Fruit fly (Drosophila melanogaster): ENCODE data around the gene CG10413.

The CG10413 gene

DNA sequence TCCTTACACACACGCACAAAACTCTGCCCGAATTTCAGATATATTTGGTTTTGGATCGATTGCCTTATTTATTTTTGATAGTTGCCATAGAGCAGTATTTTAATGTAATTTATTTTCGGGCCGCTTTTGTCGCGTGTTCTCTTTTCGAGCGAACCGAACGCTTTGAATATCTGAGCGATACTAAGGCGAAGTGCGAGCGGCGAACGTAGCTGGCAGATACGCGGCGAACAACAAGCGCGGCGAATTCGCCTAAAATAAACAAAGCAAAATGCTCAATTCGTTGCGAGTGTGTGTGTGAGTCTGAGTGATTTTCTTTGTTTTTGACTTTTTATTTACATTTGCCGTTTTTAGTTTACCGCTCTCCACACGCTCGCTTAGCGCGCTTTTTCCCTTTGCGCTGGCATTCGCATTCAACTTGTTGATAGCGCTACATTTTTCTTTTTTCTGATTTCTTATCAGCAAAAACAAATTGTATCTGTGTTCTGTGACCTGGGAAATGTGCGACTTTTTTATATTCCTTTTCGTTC lies 42.0 kb downstream of the CG10413 start:
- no peak for TF ChIP-seq CG8478 (optimal IDR thresholded peaks at IDR 0.05)
- TF ChIP-seq pan (optimal IDR thresholded peaks at IDR 0.05), result no peak
- no peak for TF ChIP-seq usp (GFP tag; optimal IDR thresholded peaks at IDR 0.05)

DNA sequence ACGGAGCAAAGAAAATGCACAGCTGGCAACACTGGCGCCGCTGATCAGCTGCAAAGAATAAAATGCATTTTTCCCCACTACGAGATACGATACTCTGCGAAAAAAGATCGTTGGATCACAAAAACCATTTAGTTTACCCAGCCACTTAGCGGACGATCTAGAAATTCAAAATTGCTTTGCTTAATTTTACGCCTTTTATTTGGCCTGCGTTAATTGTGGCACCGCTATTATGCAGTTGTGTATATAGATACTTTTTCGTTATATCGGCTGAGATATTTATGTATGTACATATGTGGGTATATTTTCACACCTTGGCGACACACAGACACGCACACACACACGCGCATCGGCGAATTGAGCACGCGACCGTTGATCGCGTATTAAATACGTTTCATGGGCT lies 42.5 kb downstream of the CG10413 start:
- TF ChIP-seq EcR (GFP tag; optimal IDR thresholded peaks at IDR 0.05) (peak in 1 of 2 experiments; percentile 9), psq (optimal IDR thresholded peaks at IDR 0.05) (no peak), CG8478 (optimal IDR thresholded peaks at IDR 0.05) (no peak), Dll (optimal IDR thresholded peaks at IDR 0.05) (no peak), usp (GFP tag; optimal IDR thresholded peaks at IDR 0.05) (no peak)

DNA sequence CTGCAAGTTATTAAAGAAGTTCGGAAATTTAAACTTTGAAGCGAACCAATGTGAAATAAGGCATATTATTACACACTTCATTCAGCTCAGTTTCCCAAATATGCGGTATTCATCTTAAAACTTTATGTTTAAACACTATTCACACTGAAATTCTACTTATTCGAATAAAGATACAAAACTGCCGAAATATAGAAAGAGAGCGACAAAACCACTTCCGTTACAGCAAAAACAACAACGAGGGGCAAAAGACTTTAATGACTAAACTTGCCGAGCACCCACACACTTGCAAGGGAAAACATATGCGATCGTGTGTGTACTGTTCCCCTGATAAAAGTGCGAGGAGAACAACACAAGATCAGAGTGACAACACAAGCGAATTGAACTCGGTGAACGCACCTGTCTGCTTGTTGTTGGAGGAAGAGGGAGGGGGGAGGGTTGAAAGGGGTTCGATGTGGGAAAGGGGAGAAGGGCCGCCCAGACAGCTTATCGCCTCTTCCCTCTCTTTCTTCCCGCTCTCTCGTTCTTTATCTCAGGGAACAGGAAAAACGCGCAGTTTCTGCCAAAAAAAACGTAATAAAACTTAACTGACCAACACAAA lies 43.4 kb downstream of the CG10413 start:
- TF ChIP-seq usp (GFP tag; optimal IDR thresholded peaks at IDR 0.05) (no peak), EcR (GFP tag; optimal IDR thresholded peaks at IDR 0.05) (peak; percentile 55 to 72), pan (optimal IDR thresholded peaks at IDR 0.05) (no peak), CG8478 (optimal IDR thresholded peaks at IDR 0.05) (no peak)

DNA sequence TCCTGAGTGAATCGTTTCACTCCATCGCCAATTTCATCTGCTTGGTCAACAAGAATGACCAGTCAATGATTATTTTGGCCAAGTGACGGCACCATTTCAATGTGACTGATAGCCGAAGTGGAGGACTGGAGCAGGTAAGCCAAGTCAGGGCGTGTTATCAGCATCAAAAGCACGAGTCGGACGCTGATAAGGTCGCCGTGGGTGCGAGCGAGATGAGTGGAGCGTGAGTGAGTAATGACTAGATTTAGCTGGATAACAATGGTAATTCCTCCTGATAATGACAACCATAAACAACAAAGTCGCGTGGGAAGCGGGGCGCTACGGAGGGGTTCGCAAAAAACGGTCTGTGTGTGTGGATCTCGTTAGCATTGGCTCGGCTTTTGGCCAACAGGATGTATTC lies 44.0 kb downstream of the CG10413 start:
- no peak for TF ChIP-seq pan (optimal IDR thresholded peaks at IDR 0.05)
- TF ChIP-seq usp (GFP tag; optimal IDR thresholded peaks at IDR 0.05), result no peak
- no peak for TF ChIP-seq CG8478 (optimal IDR thresholded peaks at IDR 0.05)
- no peak for TF ChIP-seq Dll (optimal IDR thresholded peaks at IDR 0.05)
- no peak for TF ChIP-seq psq (optimal IDR thresholded peaks at IDR 0.05)
- TF ChIP-seq EcR (GFP tag; optimal IDR thresholded peaks at IDR 0.05), result no peak

DNA sequence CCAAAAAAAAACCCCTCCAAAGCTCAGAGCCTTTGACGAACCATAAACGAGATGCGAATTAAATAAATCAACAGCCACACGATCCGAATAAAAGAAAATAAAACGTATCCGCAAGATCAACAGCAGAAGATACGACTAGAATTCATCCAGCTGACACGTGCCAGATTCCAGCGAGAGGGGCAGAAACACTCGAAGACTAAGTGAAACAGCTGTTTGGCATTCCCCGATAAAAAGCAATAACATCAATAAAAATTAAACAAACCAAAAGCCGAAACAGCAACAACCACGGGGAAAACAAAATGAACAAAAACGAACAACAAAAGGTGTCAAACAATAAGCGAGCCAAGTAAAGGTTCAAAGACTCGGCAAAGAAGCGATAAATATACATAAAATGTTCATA lies 46.0 kb downstream of the CG10413 start:
- no peak for TF ChIP-seq pan (optimal IDR thresholded peaks at IDR 0.05)
- TF ChIP-seq usp (GFP tag; optimal IDR thresholded peaks at IDR 0.05), result no peak
- no peak for TF ChIP-seq Dll (optimal IDR thresholded peaks at IDR 0.05)
- no peak for TF ChIP-seq psq (optimal IDR thresholded peaks at IDR 0.05)
- TF ChIP-seq EcR (GFP tag; optimal IDR thresholded peaks at IDR 0.05), result no peak
- no peak for TF ChIP-seq CG8478 (optimal IDR thresholded peaks at IDR 0.05)

DNA sequence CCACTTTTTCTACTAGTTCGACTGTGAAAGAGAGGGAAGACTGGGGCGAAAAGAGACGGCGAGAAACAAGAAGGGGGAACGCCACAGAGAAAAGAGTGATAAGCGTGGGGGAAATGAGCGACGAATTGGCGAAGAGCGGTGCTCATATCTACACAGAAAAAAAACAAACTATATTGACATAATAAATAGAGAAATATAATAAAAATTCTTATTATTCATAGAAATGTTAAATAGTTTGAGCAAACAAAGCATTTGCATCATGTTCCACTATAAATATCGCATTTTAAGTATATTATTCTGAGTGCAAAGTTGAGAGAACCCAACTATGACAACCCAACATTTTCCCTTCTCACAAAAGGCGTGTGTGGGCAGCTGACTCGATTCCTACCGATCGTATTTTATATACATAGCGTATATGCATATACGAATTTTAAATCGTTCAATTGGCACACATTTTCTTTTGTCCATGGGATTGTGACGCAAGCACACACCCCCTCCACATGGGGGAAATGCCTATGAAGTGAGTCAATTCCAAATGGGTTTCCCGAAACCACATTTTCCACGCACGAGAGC lies 47.0 kb downstream of the CG10413 start:
- no peak for TF ChIP-seq psq (optimal IDR thresholded peaks at IDR 0.05)
- no peak for TF ChIP-seq CG8478 (optimal IDR thresholded peaks at IDR 0.05)
- TF ChIP-seq pan (optimal IDR thresholded peaks at IDR 0.05), result no peak
- TF ChIP-seq Dll (optimal IDR thresholded peaks at IDR 0.05), result no peak
- TF ChIP-seq usp (GFP tag; optimal IDR thresholded peaks at IDR 0.05), result no peak
- TF ChIP-seq EcR (GFP tag; optimal IDR thresholded peaks at IDR 0.05), result no peak

DNA sequence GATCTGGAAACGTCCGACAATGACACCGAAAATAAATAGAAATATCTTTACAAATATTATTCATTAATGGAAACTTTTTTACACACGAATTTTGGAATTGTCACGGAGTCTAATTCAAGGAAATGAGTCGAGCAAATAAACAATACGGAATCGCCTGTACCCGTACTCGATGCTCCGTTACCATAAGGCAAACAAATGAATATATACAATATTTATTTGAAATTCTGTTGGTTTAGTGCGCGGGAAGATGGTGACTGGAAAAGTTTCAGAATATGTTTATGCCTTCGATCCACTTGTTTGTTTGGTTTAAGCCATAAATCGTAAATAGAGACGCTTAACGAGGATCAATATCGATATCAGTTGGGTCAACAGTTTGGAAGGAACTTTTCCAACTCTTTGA lies 48.7 kb downstream of the CG10413 start:
- TF ChIP-seq CG8478 (optimal IDR thresholded peaks at IDR 0.05), result no peak
- no peak for TF ChIP-seq pan (optimal IDR thresholded peaks at IDR 0.05)
- no peak for TF ChIP-seq Dll (optimal IDR thresholded peaks at IDR 0.05)
- no peak for TF ChIP-seq psq (optimal IDR thresholded peaks at IDR 0.05)
- TF ChIP-seq usp (GFP tag; optimal IDR thresholded peaks at IDR 0.05), result no peak
- TF ChIP-seq EcR (GFP tag; optimal IDR thresholded peaks at IDR 0.05), result no peak

DNA sequence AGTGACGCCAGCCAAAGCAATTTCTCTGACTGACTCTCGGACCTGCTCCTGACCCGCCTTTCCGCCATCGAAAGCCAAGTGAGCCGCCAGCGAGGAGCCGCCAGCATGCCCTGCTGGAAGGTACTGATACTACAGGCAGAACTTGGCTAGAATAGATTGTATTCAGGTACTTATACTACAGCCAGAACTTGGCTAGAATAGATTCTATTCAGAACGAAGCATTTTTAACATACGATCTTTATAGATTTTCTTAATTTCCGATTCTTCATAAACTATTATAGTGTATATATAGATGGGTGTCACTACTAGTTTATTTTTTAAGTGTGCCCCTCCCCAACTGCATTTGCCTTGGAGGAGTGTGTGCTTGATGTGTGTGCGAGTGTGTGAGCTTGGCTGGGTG lies 50.8 kb downstream of the CG10413 start:
- TF ChIP-seq EcR (GFP tag; optimal IDR thresholded peaks at IDR 0.05) (no peak), Dll (optimal IDR thresholded peaks at IDR 0.05) (no peak), pan (optimal IDR thresholded peaks at IDR 0.05) (no peak), usp (GFP tag; optimal IDR thresholded peaks at IDR 0.05) (no peak), CG8478 (optimal IDR thresholded peaks at IDR 0.05) (no peak), psq (optimal IDR thresholded peaks at IDR 0.05) (no peak)
